Worm (Caenorhabditis elegans) whole organism, midembryonic: ENCODE measurements around the gene rsp-7.

Source experiments
- T22C8.4 ChIP-seq: fragments of 200-800 bp; sonication (Bioruptor generic); IDR thresholded peaks from 2 replicates; pipeline ENCODE4 v1.3.6; 2022; ENCODE audit warnings: missing genetic modification characterization, missing compliant biosample characterization
- cog-1 ChIP-seq: sonication (generic microtip); optimal IDR thresholded peaks from 2 replicates; lab custom pipeline; 2016; ENCODE audit warnings: missing genetic modification characterization, missing compliant biosample characterization
- flt-1 ChIP-seq: fragments of 200-800 bp; sonication (Bioruptor generic); IDR thresholded peaks from 2 replicates; pipeline ENCODE4 v1.3.6; 2022; ENCODE audit warnings: missing genetic modification characterization, missing compliant biosample characterization
- klf-2 ChIP-seq: fragments of 200-800 bp; sonication (Bioruptor generic); conservative IDR thresholded peaks from 2 replicates; pipeline ENCODE4 v1.3.6; 2022; ENCODE audit warnings: missing genetic modification reagents, missing genetic modification characterization, missing compliant biosample characterization
- med-1 ChIP-seq: sonication (generic microtip); optimal IDR thresholded peaks from 2 replicates; lab custom pipeline; 2017; ENCODE audit warnings: missing genetic modification characterization, mild to moderate bottlenecking, missing compliant biosample characterization, antibody characterized with exemption, missing genetic modification reagents; ENCODE audit not compliant: insufficient read depth
- ref-1 ChIP-seq: fragments of 200-800 bp; sonication (Bioruptor generic); conservative IDR thresholded peaks from 2 replicates; pipeline ENCODE4 v1.3.6; 2022; ENCODE audit warnings: missing genetic modification reagents, missing genetic modification characterization, missing compliant biosample characterization
- tab-1 ChIP-seq: fragments of 200-800 bp; sonication (Bioruptor generic); IDR thresholded peaks from 2 replicates; pipeline ENCODE4 v1.3.6; 2022; ENCODE audit warnings: missing genetic modification characterization, missing compliant biosample characterization
- ztf-23 ChIP-seq: fragments of 200-800 bp; sonication (Bioruptor generic); IDR thresholded peaks from 2 replicates; pipeline ENCODE4 v1.3.6; 2022; ENCODE audit warnings: missing genetic modification reagents, missing genetic modification characterization, missing compliant biosample characterization
- ztf-29 ChIP-seq: fragments of 200-800 bp; sonication (Bioruptor generic); IDR thresholded peaks from 2 replicates; pipeline ENCODE4 v1.3.6; 2022; ENCODE audit warnings: missing genetic modification reagents, missing genetic modification characterization, missing compliant biosample characterization

Gene rsp-7

ce11 chrII:10646901-10647566 is 12.0 kb upstream of the rsp-7 start, which contains the start of gene M28.10:
Gene M28.10, plus strand, starts transcription at chrII:10647516.
- TF ChIP-seq klf-2, result no peak
- TF ChIP-seq T22C8.4 (GFP tag; lab: Robert Waterston, UW), result no peak
- no peak for TF ChIP-seq ztf-29 (GFP tag; lab: Robert Waterston, UW)
- TF ChIP-seq cog-1 (tag; lab: Kevin White, UChicago), result no peak
- no peak for TF ChIP-seq ref-1 (GFP tag; lab: Robert Waterston, UW)
- no peak for TF ChIP-seq flt-1 (GFP tag; lab: Robert Waterston, UW)
- TF ChIP-seq ztf-23, result no peak
- no peak for TF ChIP-seq tab-1 (GFP tag; lab: Robert Waterston, UW)
- no peak for TF ChIP-seq med-1 (GFP tag; lab: Kevin White, UChicago)

ce11 chrII:10652112-10652511 is 6.9 kb upstream of the rsp-7 start, which contains the start of gene nphp-1:
Gene nphp-1, minus strand, starts transcription at chrII:10652256.
- TF ChIP-seq klf-2, result no peak
- no peak for TF ChIP-seq med-1 (GFP tag; lab: Kevin White, UChicago)
- TF ChIP-seq T22C8.4 (GFP tag; lab: Robert Waterston, UW), result no peak
- TF ChIP-seq cog-1 (tag; lab: Kevin White, UChicago), result no peak
- no peak for TF ChIP-seq ztf-23
- no peak for TF ChIP-seq ref-1 (GFP tag; lab: Robert Waterston, UW)
- no peak for TF ChIP-seq tab-1 (GFP tag; lab: Robert Waterston, UW)
- TF ChIP-seq ztf-29 (GFP tag; lab: Robert Waterston, UW), result no peak
- TF ChIP-seq flt-1 (GFP tag; lab: Robert Waterston, UW), result no peak

- TF ChIP-seq flt-1 (GFP tag; lab: Robert Waterston, UW) (no peak), ref-1 (GFP tag; lab: Robert Waterston, UW) (no peak), tab-1 (GFP tag; lab: Robert Waterston, UW) (no peak), ztf-23 (no peak)
Observed at ce11 chrII:10653559-10653958, 5.4 kb upstream of the rsp-7 start.

- TF ChIP-seq med-1 (GFP tag; lab: Kevin White, UChicago), result no peak
- TF ChIP-seq klf-2, result no peak
- TF ChIP-seq cog-1 (tag; lab: Kevin White, UChicago), result no peak
- TF ChIP-seq tab-1 (GFP tag; lab: Robert Waterston, UW), result no peak
- TF ChIP-seq ztf-23, result no peak
- no peak for TF ChIP-seq ref-1 (GFP tag; lab: Robert Waterston, UW)
- TF ChIP-seq ztf-29 (GFP tag; lab: Robert Waterston, UW), result no peak
- TF ChIP-seq flt-1 (GFP tag; lab: Robert Waterston, UW), result no peak
- no peak for TF ChIP-seq T22C8.4 (GFP tag; lab: Robert Waterston, UW)
Observed at ce11 chrII:10654435-10654834, 4.6 kb upstream of the rsp-7 start.

ce11 chrII:10656395-10656794 is 2.6 kb upstream of the rsp-7 start:
- TF ChIP-seq klf-2 (no peak), cog-1 (tag; lab: Kevin White, UChicago) (no peak), ztf-23 (no peak), med-1 (GFP tag; lab: Kevin White, UChicago) (no peak), ref-1 (GFP tag; lab: Robert Waterston, UW) (no peak), flt-1 (GFP tag; lab: Robert Waterston, UW) (no peak), T22C8.4 (GFP tag; lab: Robert Waterston, UW) (no peak), ztf-29 (GFP tag; lab: Robert Waterston, UW) (no peak), tab-1 (GFP tag; lab: Robert Waterston, UW) (no peak)

- TF ChIP-seq ref-1 (GFP tag; lab: Robert Waterston, UW) (no peak), T22C8.4 (GFP tag; lab: Robert Waterston, UW) (no peak), tab-1 (GFP tag; lab: Robert Waterston, UW) (no peak), flt-1 (GFP tag; lab: Robert Waterston, UW) (no peak), cog-1 (tag; lab: Kevin White, UChicago) (no peak), med-1 (GFP tag; lab: Kevin White, UChicago) (no peak), ztf-23 (no peak), ztf-29 (GFP tag; lab: Robert Waterston, UW) (no peak), klf-2 (no peak)
Observed at ce11 chrII:10657632-10658108, 1.3 kb upstream of the rsp-7 start, which contains the start of gene lact-3. Gene lact-3, minus strand, starts transcription at chrII:10657682.

- TF ChIP-seq ztf-23 (no peak), med-1 (GFP tag; lab: Kevin White, UChicago) (no peak), flt-1 (GFP tag; lab: Robert Waterston, UW) (no peak), cog-1 (tag; lab: Kevin White, UChicago) (no peak), ztf-29 (GFP tag; lab: Robert Waterston, UW) (no peak), ref-1 (GFP tag; lab: Robert Waterston, UW) (no peak), tab-1 (GFP tag; lab: Robert Waterston, UW) (no peak), klf-2 (no peak), T22C8.4 (GFP tag; lab: Robert Waterston, UW) (no peak)
Observed at ce11 chrII:10659585-10659984, 579 bp downstream of the rsp-7 start.

- TF ChIP-seq klf-2 (no peak), ztf-29 (GFP tag; lab: Robert Waterston, UW) (no peak), T22C8.4 (GFP tag; lab: Robert Waterston, UW) (no peak), cog-1 (tag; lab: Kevin White, UChicago) (no peak), flt-1 (GFP tag; lab: Robert Waterston, UW) (no peak), med-1 (GFP tag; lab: Kevin White, UChicago) (no peak), ztf-23 (no peak), tab-1 (GFP tag; lab: Robert Waterston, UW) (no peak), ref-1 (GFP tag; lab: Robert Waterston, UW) (no peak)
Observed at ce11 chrII:10660892-10661291, 1.9 kb downstream of the rsp-7 start, which contains the start of gene marc-2. Gene marc-2, minus strand, starts transcription at chrII:10660992.
